Fruit fly (Drosophila melanogaster): ENCODE data around the gene rau.

DNA sequence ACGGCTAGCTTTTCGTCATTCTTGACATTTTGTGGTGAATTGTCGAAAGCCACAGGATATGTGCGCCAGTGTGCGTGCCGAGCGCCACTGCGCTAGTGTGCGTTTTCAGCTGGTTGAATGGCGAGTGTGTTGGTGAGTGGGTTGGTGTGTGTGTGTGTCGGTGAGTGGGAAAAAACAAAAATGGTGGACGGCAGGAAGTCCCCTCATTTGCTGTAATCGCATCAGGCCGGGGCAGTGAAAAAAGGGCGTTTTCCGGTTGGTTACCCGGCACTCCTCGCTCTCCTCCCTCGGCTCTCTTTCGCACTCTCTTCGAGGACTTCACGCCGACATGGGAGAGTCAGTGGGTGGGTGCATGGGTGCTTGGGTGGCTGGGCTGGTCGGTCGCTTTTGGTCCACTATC lies 45.9 kb upstream of the rau start:
- TF ChIP-seq CG8478 (optimal IDR thresholded peaks at IDR 0.05) (no peak), CTCF (optimal IDR thresholded peaks at IDR 0.05) (no peak)

Data from S2 (cell line).